Worm (Caenorhabditis elegans): Measurements from ENCODE around the gene spig-6.

DNA sequence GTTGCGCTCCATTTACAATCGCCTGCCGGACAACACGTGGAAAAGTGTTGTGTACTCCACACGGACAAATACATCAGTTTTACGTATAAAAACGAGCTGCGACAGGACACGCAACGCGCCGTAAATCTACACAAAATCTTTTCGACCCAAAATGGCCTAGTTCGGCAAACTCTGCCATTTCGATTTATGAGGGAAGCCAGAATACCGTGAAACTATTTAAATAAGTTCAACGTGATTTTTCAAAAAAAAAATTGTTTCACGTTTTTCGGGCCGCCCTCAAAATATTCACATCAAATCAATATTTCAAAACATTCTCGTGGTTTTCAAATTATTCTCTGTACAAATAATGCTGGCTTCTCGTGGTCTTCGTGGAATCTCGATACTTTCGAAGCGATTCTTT, 45.5 kb downstream of the spig-6 start, which contains the start of gene F36D3.8:
- TF ChIP-seq nfya-1 (tag; optimal IDR thresholded peaks at IDR 0.05) (no peak), C08G9.2 (tag; optimal IDR thresholded peaks at IDR 0.05) (no peak), fkh-6 (tag; optimal IDR thresholded peaks at IDR 0.05) (no peak), pha-4 (tag; optimal IDR thresholded peaks at IDR 0.05) (no peak), unc-86 (tag; optimal IDR thresholded peaks at IDR 0.05) (no peak), ceh-9 (tag; optimal IDR thresholded peaks at IDR 0.05) (no peak), sox-4 (tag; optimal IDR thresholded peaks at IDR 0.05) (no peak), odd-2 (tag; optimal IDR thresholded peaks at IDR 0.05) (no peak), nhr-11 (tag; optimal IDR thresholded peaks at IDR 0.05) (no peak)

All from whole organism, late embryonic.